Worm (Caenorhabditis elegans) whole organism, L4 larva: ENCODE results near the gene pepm-1.
"Not testable (repeated sequence)": the region's sequence is repeated elsewhere in the genome, so short reads cannot be mapped to it uniquely, and the experiment has no call there.

ENCODE experiments used
- F10B5.3 ChIP-seq: sonication (generic microtip); optimal IDR thresholded peaks from 2 replicates; lab custom pipeline; 2016; ENCODE audit warnings: mild to moderate bottlenecking, missing genetic modification characterization, missing compliant biosample characterization
- F49E8.2 ChIP-seq: sonication (generic microtip); optimal IDR thresholded peaks from 2 replicates; lab custom pipeline; 2016; ENCODE audit warnings: missing compliant biosample characterization, mild to moderate bottlenecking, missing genetic modification characterization, borderline replicate concordance
- Y48G9A.11 ChIP-seq: fragments of 200-800 bp; sonication (Bioruptor generic); IDR thresholded peaks from 2 replicates; pipeline ENCODE4 v1.3.6; 2022; ENCODE audit warnings: missing genetic modification reagents, missing genetic modification characterization, missing compliant biosample characterization
- arid-1 ChIP-seq: fragments of 200-800 bp; sonication (Bioruptor generic); conservative IDR thresholded peaks from 2 replicates; pipeline ENCODE4 v1.3.6; 2022; ENCODE audit warnings: missing genetic modification reagents, missing genetic modification characterization, missing compliant biosample characterization
- daf-16 ChIP-seq, 3 experiments: sonication (generic microtip); optimal IDR thresholded peaks; 2 replicates each; lab custom pipeline; 2016 to 2017; ENCODE audit warnings: missing genetic modification characterization in 3 of 3, missing genetic modification reagents in 3 of 3, mild to moderate bottlenecking in 2 of 3, missing compliant biosample characterization in 2 of 3, missing biosample characterization in 1 of 3, moderate library complexity in 1 of 3
- daf-8 ChIP-seq: fragments of 200-800 bp; sonication (Bioruptor generic); IDR thresholded peaks from 2 replicates; pipeline ENCODE4 v1.3.6; 2022; ENCODE audit warnings: missing genetic modification characterization, missing compliant biosample characterization
- dmd-8 ChIP-seq: fragments of 200-800 bp; sonication (Bioruptor generic); IDR thresholded peaks from 2 replicates; pipeline ENCODE4 v1.3.6; 2022; ENCODE audit warnings: missing genetic modification characterization, missing compliant biosample characterization
- dmd-9 ChIP-seq: fragments of 200-800 bp; sonication (Bioruptor generic); IDR thresholded peaks from 2 replicates; pipeline ENCODE4 v1.3.6; 2022; ENCODE audit warnings: missing genetic modification reagents, missing genetic modification characterization, missing compliant biosample characterization
- duxl-1 ChIP-seq: sonication (generic microtip); optimal IDR thresholded peaks from 2 replicates; lab custom pipeline; 2016; ENCODE audit warnings: mild to moderate bottlenecking, missing genetic modification characterization, moderate library complexity, missing compliant biosample characterization; ENCODE audit not compliant: poor library complexity
- dve-1 ChIP-seq: sonication (generic microtip); optimal IDR thresholded peaks from 2 replicates; lab custom pipeline; 2017; ENCODE audit warnings: antibody characterized with exemption, mild to moderate bottlenecking, missing genetic modification characterization, missing compliant biosample characterization; ENCODE audit not compliant: insufficient read depth
- egl-27 ChIP-seq: sonication (generic microtip); optimal IDR thresholded peaks from 3 replicates; lab custom pipeline; 2017; ENCODE audit warnings: missing biosample characterization, missing genetic modification reagents, missing genetic modification characterization
- gei-8 ChIP-seq: fragments of 200-800 bp; sonication (Bioruptor generic); optimal IDR thresholded peaks from 2 replicates; lab custom pipeline; 2018; ENCODE audit warnings: mild to moderate bottlenecking, missing genetic modification characterization, missing compliant biosample characterization
- hlh-11 ChIP-seq: fragments of 200-800 bp; sonication (Bioruptor generic); optimal IDR thresholded peaks from 2 replicates; lab custom pipeline; 2018; ENCODE audit warnings: mild to moderate bottlenecking, missing genetic modification characterization, missing compliant biosample characterization
- hlh-30 ChIP-seq: sonication (generic microtip); optimal IDR thresholded peaks from 2 replicates; lab custom pipeline; 2017; ENCODE audit warnings: antibody characterized with exemption, mild to moderate bottlenecking, missing genetic modification characterization, missing compliant biosample characterization; ENCODE audit not compliant: insufficient read depth
- jun-1 ChIP-seq: fragments of 150-350 bp; optimal IDR thresholded peaks from 2 replicates; lab custom pipeline; 2014; ENCODE audit warnings: missing biosample characterization, missing genetic modification reagents, missing genetic modification characterization
- lim-7 ChIP-seq: fragments of 200-800 bp; sonication (Bioruptor generic); IDR thresholded peaks from 2 replicates; pipeline ENCODE4 v1.3.6; 2022; ENCODE audit warnings: missing genetic modification characterization, missing compliant biosample characterization
- lsy-2 ChIP-seq, 2 experiments: fragments of 150-350 bp in 1 of 2; sonication (generic microtip) in 1 of 2; optimal IDR thresholded peaks; 2 replicates each; lab custom pipeline; 2014 to 2017; ENCODE audit warnings: missing biosample characterization in 2 of 2, missing genetic modification characterization in 2 of 2
- mes-2 ChIP-seq: sonication (generic microtip); optimal IDR thresholded peaks from 2 replicates; lab custom pipeline; 2016; ENCODE audit warnings: missing genotype, mild to moderate bottlenecking, missing genetic modification characterization, missing compliant biosample characterization; ENCODE audit not compliant: poor library complexity, severe bottlenecking
- mxl-3 ChIP-seq: fragments of 200-800 bp; sonication (Bioruptor generic); optimal IDR thresholded peaks from 2 replicates; lab custom pipeline; 2018; ENCODE audit warnings: mild to moderate bottlenecking, missing genetic modification characterization, missing compliant biosample characterization
- nhr-76 ChIP-seq: fragments of 150-350 bp; optimal IDR thresholded peaks from 2 replicates; lab custom pipeline; 2014; ENCODE audit warnings: missing biosample characterization, missing genetic modification characterization
- pha-4 ChIP-seq, 2 experiments: fragments of 150-350 bp in 1 of 2; fragments of 200-800 bp in 1 of 2; sonication (Bioruptor generic) in 1 of 2; IDR thresholded peaks in 1 of 2; optimal IDR thresholded peaks in 1 of 2; 2 replicates each; pipeline versions ENCODE4 v1.3.6 to Lab custom; 2014 to 2022; ENCODE audit warnings: missing genetic modification characterization in 2 of 2, missing genetic modification reagents in 2 of 2, missing biosample characterization in 1 of 2, missing compliant biosample characterization in 1 of 2
- pqm-1 ChIP-seq: sonication (generic microtip); optimal IDR thresholded peaks from 2 replicates; lab custom pipeline; 2017; ENCODE audit warnings: missing biosample characterization, missing genetic modification characterization
- set-16 ChIP-seq: fragments of 200-800 bp; sonication (Bioruptor generic); IDR thresholded peaks from 2 replicates; pipeline ENCODE4 v1.3.6; 2022; ENCODE audit warnings: missing genetic modification reagents, missing genetic modification characterization, missing compliant biosample characterization
- snpc-4 ChIP-seq: fragments of 150-350 bp; optimal IDR thresholded peaks from 2 replicates; lab custom pipeline; 2014; ENCODE audit warnings: missing biosample characterization, missing genetic modification characterization
- vab-7 ChIP-seq: fragments of 200-800 bp; sonication (Bioruptor generic); IDR thresholded peaks from 2 replicates; pipeline ENCODE4 v1.3.6; 2022; ENCODE audit warnings: missing genetic modification reagents, missing genetic modification characterization, missing compliant biosample characterization
- zag-1 ChIP-seq: fragments of 150-350 bp; optimal IDR thresholded peaks from 2 replicates; lab custom pipeline; 2014; ENCODE audit warnings: missing biosample characterization, missing genetic modification characterization
- zfp-3 ChIP-seq: fragments of 200-800 bp; sonication (Bioruptor generic); conservative IDR thresholded peaks from 2 replicates; pipeline ENCODE4 v1.3.6; 2022; ENCODE audit warnings: missing genetic modification reagents, missing genetic modification characterization, missing compliant biosample characterization
- ztf-11 ChIP-seq: fragments of 150-350 bp; optimal IDR thresholded peaks from 2 replicates; lab custom pipeline; 2014; ENCODE audit warnings: missing biosample characterization, missing genetic modification characterization
- ztf-7 ChIP-seq: fragments of 150-350 bp; optimal IDR thresholded peaks from 2 replicates; lab custom pipeline; 2014; ENCODE audit warnings: missing biosample characterization, missing genetic modification characterization

pepm-1 gene

DNA sequence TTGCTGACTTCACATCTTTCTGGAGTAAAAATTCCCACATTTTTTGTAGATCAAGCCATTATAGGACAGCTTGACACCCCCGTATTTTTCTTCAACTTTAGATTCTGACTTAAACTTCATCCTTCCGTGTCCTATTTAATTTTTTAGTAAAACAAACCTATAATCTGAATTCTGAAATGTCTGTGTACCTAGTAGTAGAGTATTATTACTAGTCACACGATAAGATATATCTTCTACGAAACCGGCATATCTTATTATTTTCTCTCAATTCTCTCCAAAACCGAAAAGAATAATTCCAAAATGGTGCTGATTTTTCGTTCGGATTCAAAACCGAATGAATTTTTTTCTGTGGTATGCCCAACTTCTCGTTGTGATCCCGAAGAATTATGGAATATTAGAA, 34.5 kb upstream of the pepm-1 start, which contains the start of gene F14D7.9 (continued):
- no peak for TF ChIP-seq duxl-1 (tag; lab: Kevin White, UChicago)

DNA sequence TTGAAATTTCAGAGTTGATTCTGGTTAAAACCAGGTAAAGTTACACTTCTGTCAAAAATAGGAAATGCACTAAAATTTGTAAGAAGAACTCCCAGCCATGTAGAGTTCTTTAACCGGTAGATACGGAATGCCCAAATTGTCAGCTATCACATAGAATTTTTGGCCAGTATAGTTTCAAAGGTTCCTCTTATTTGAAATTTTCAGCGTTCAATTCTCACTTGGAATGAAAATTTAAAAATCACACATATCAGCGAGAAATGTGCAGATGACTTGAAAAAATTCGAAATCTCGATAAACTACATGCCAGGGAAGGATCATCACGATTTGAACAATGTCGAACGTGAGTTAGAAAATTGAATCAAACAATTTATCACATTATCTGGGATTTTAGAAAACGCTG, 32.4 kb upstream of the pepm-1 start, which contains the start of gene F14D7.3:
F14D7.3 (plus strand) TSS at position 301 of the 400 bp plus-strand sequence.
- TF ChIP-seq arid-1 (GFP tag; lab: Robert Waterston, UW) (no peak), Y48G9A.11 (no peak), nhr-76 (tag; lab: Kevin White, UChicago) (no peak), F10B5.3 (tag; lab: Kevin White, UChicago) (no peak), dmd-9 (GFP tag; lab: Robert Waterston, UW) (no peak), hlh-30 (tag; lab: Kevin White, UChicago) (no peak), snpc-4 (no peak), lim-7 (GFP tag; lab: Robert Waterston, UW) (no peak), dve-1 (tag; lab: Kevin White, UChicago) (no peak), mxl-3 (GFP tag; lab: Kevin White, UChicago) (no peak), egl-27 (no peak), lsy-2 (tag; optimal IDR thresholded peaks at IDR 0.05; lab: Kevin White, UChicago) (no peak), hlh-11 (tag; lab: Kevin White, UChicago) (no peak), set-16 (no peak), dmd-8 (no peak), F49E8.2 (tag; lab: Kevin White, UChicago) (no peak), pha-4 (GFP tag; IDR thresholded peaks at IDR 0.05; lab: Robert Waterston, UW) (no peak), pha-4 (tag; optimal IDR thresholded peaks at IDR 0.05; lab: Kevin White, UChicago) (no peak)

DNA sequence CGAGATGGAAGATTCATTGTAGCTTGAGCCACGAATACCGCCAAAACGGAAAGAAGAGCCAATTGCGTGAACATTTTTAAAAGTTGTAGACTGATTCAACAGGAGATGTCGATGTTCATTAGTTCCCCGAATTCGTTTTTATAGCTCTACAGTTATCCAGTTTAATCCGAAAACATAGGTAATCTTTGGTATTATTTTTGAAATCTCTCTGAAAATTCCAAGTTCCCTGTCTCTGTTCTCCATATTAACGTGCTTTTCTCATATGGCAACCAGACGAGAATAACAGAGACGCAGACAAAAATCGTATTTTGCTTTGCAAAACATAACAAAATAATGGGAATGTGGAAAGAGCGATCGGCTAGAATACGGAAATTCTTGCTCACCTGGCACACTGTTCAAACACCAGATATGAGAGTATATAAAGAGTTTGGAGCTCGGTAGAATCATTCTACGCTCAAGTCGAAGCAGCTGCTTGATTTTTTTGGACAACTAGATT, 29.3 kb upstream of the pepm-1 start, which contains the start of the genes spig-3 and F14D7.12:
spig-3 (minus strand) TSS at position 101 of the 496 bp plus-strand sequence.
F14D7.12 (plus strand) TSS at position 446 of the 496 bp plus-strand sequence.
- TF ChIP-seq ztf-7 (tag; lab: Kevin White, UChicago): no peak

DNA sequence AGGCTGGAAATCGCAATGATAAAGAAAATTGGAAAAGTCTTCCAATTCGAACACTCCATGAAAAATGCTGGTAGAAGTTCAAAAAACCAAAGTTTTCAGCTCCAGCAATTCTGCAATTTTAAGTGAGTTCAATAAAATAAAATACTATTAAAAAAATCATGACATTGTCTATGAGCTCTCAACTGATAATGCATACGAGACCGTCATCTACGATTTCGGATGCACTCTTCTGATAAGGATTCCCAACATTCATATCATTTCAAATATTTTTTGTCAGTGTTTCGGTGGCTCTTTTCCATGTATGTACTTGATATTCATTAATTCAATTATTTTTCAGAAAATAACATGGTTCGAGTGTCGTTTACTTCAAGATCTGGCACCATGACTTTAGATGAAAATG, 27.8 kb upstream of the pepm-1 start, which contains the start of gene F14D7.6:
F14D7.6 (plus strand) TSS at position 338 of the 400 bp plus-strand sequence.
- TF ChIP-seq gei-8: no peak
- no peak for TF ChIP-seq vab-7 (GFP tag; lab: Robert Waterston, UW)
- TF ChIP-seq pqm-1 (tag; lab: Kevin White, UChicago): peak; percentile 41
- no peak for TF ChIP-seq zag-1 (tag; lab: Kevin White, UChicago)

DNA sequence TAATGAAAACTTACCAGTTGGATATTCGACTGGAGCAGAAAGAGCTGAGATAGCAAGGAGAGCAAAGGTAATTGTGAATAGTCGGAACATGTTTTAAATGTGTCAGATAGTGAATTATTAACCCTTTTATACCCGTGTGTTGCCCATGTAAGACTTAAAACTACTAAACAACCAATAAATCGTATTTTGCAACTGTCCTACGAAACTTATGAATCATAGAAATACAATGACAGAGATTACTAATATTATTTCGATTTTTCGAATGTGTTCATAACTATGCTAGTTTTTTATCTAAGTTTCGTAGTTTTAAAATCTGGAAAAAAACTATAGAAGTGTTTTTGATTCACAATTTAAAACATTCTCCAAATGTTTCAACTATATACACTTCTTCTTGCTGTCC, 22.1 kb upstream of the pepm-1 start, which contains the start of gene spig-4:
spig-4 (minus strand) TSS at position 101 of the 400 bp plus-strand sequence.
- TF ChIP-seq mes-2, hlh-11, nhr-76 (tag; lab: Kevin White, UChicago): not testable (repeated sequence)

DNA sequence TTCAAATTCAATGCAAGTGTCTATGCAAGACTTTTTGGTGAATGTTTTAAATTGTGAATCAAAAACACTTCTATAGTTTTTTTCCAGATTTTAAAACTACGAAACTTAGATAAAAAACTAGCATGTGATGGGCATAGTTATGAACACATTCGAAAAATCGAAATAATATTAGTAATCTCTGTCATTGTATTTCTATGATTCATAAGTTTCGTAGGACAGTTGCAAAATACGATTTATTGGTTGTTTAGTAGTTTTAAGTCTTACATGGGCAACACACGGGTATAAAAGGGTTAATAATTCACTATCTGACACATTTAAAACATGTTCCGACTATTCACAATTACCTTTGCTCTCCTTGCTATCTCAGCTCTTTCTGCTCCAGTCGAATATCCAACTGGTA, 20.7 kb upstream of the pepm-1 start, which contains the start of gene spig-5:
spig-5 (plus strand) TSS at position 301 of the 400 bp plus-strand sequence.
- not testable (repeated sequence) for TF ChIP-seq zfp-3; daf-8 (GFP tag; lab: Robert Waterston, UW); lsy-2 (tag; optimal IDR thresholded peaks at IDR 0.05; lab: Kevin White, UChicago)

DNA sequence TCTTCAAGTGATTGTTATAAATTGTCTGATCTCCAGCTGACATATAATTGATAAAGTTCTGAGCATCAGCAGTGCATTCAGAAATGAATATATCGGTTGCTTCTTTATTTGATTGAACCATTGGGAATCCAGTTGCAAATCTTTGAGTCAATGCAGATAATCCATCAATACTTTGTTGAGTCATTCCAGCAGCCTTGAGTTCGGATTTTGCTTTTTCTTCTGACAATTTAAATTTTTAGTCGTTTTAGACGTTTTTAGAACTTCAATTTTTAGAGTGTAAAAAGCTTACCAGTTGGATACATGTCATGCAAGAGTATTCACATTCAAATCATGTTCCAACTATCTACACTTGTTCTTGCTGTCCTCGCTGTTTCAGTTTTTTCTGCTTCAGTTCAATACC, 19.3 kb upstream of the pepm-1 start, which contains the start of gene F14D7.14:
F14D7.14 (plus strand) TSS at position 301 of the 400 bp plus-strand sequence.
- TF ChIP-seq ztf-11 (tag; lab: Kevin White, UChicago); daf-16 (GFP tag; optimal IDR thresholded peaks at IDR 0.05; lab: Kevin White, UChicago); daf-16 (tag; optimal IDR thresholded peaks at IDR 0.05; lab: Kevin White, UChicago); jun-1 (tag; lab: Kevin White, UChicago): not testable (repeated sequence)
